Worm (Caenorhabditis elegans): ENCODE data around the gene C15F1.1.

C15F1.1 gene

ce11 chrII:6968191-6968675 is 21.4 kb upstream of the C15F1.1 start (continued):
- TF ChIP-seq mxl-1 (tag; optimal IDR thresholded peaks at IDR 0.05) (no peak), dpff-1 (tag; optimal IDR thresholded peaks at IDR 0.05) (peak; percentile 80), ceh-40 (GFP tag; IDR thresholded peaks at IDR 0.05) (no peak), xnd-1 (tag; optimal IDR thresholded peaks at IDR 0.05) (peak; percentile 55), ztf-22 (GFP tag; optimal IDR thresholded peaks at IDR 0.05) (peak; percentile 8), C17E4.6 (GFP tag; IDR thresholded peaks at IDR 0.05) (peak; percentile 74), F55B11.4 (tag; optimal IDR thresholded peaks at IDR 0.05; ENCODE audit: borderline replicate concordance, insufficient read depth) (no peak), egl-44 (GFP tag; IDR thresholded peaks at IDR 0.05) (peak; percentile 90), ztf-6 (GFP tag; IDR thresholded peaks at IDR 0.05) (0 out of 2 replicates have a peak, but pooled peaks have one; percentile 73), ama-1 (optimal IDR thresholded peaks at IDR 0.05) (peak; percentile 64), ama-1 (GFP tag; optimal IDR thresholded peaks at IDR 0.05) (peak in 1 of 2 experiments; percentile 59), hsf-1 (GFP tag; IDR thresholded peaks at IDR 0.05) (peak; percentile 58), mcd-1 (GFP tag; IDR thresholded peaks at IDR 0.05) (peak; percentile 81), egl-18 (GFP tag; IDR thresholded peaks at IDR 0.05) (0 out of 2 replicates have a peak, but pooled peaks have one; percentile 53), lin-40 (tag; optimal IDR thresholded peaks at IDR 0.05) (peak; percentile 57), snpc-1.3 (tag; optimal IDR thresholded peaks at IDR 0.05; ENCODE audit: insufficient read depth) (peak; percentile 70), cebp-1 (GFP tag; IDR thresholded peaks at IDR 0.05) (no peak), cebp-1 (tag; optimal IDR thresholded peaks at IDR 0.05) (peak; percentile 62), nhr-90 (tag; optimal IDR thresholded peaks at IDR 0.05) (peak; percentile 41), lin-26 (GFP tag; IDR thresholded peaks at IDR 0.05) (peak; percentile 74; the same call in 1 of the 2 replicates), fkh-3 (tag; optimal IDR thresholded peaks at IDR 0.05) (peak; percentile 80), madf-10 (tag; optimal IDR thresholded peaks at IDR 0.05) (peak; percentile 42), unc-130 (GFP tag; optimal IDR thresholded peaks at IDR 0.05) (peak; percentile 85), bed-1 (GFP tag; IDR thresholded peaks at IDR 0.05) (no peak), efl-1 (GFP tag; optimal IDR thresholded peaks at IDR 0.05) (peak; percentile 31), ztf-3 (GFP tag; optimal IDR thresholded peaks at IDR 0.05) (peak; percentile 9), ceh-58 (GFP tag; IDR thresholded peaks at IDR 0.05) (no peak), nfya-1 (tag; optimal IDR thresholded peaks at IDR 0.05; ENCODE audit: borderline replicate concordance, insufficient read depth) (no peak), hrde-1 (tag; optimal IDR thresholded peaks at IDR 0.05; ENCODE audit: borderline replicate concordance) (peak; percentile 72), pbrm-1 (GFP tag; IDR thresholded peaks at IDR 0.05) (peak; percentile 93), ztf-25 (GFP tag; IDR thresholded peaks at IDR 0.05) (peak; percentile 6; the same call in 1 of the 2 replicates), rpc-1 (optimal IDR thresholded peaks at IDR 0.05) (no peak), rpc-1 (tag; optimal IDR thresholded peaks at IDR 0.05) (peak; percentile 4), tbp1 (GFP tag; optimal IDR thresholded peaks at IDR 0.05) (peak; percentile 79), ceh-100 (GFP tag; IDR thresholded peaks at IDR 0.05) (peak; percentile 77), lag-1 (GFP tag; IDR thresholded peaks at IDR 0.05) (no peak), C06A6.2 (GFP tag; conservative IDR thresholded peaks at IDR 0.05) (peak; percentile 67), lsl-1 (GFP tag; optimal IDR thresholded peaks at IDR 0.05) (peak; percentile 84), nhr-120 (GFP tag; IDR thresholded peaks at IDR 0.05) (no peak), repo-1 (tag; optimal IDR thresholded peaks at IDR 0.05) (peak; percentile 88), madf-8 (GFP tag; conservative IDR thresholded peaks at IDR 0.05) (peak; percentile 67), aptf-2 (GFP tag; conservative IDR thresholded peaks at IDR 0.05) (0 out of 2 replicates have a peak, but pooled peaks have one; percentile 43), lir-1 (GFP tag; conservative IDR thresholded peaks at IDR 0.05) (peak; percentile 65), F37B4.10 (GFP tag; IDR thresholded peaks at IDR 0.05) (no peak), nfya-2 (GFP tag; IDR thresholded peaks at IDR 0.05) (peak; percentile 58; the same call in 1 of the 2 replicates), Y67H2A.10 (GFP tag; conservative IDR thresholded peaks at IDR 0.05) (0 out of 2 replicates have a peak, but pooled peaks have one; percentile 11), ztf-26 (tag; optimal IDR thresholded peaks at IDR 0.05) (peak; percentile 13), rcor-1 (GFP tag; IDR thresholded peaks at IDR 0.05) (peak; percentile 84), bed-2 (GFP tag; IDR thresholded peaks at IDR 0.05) (no peak)

All from whole organism, young adult.